Fruit fly (Drosophila melanogaster): ENCODE measurements around the gene CG3597.

Gene CG3597

dm6 chr2L:2364200-2364754 lies 7.0 kb downstream of the CG3597 start (continued):
- no peak for TF ChIP-seq CG8765 (GFP tag; IDR thresholded peaks at IDR 0.05)
- no peak for TF ChIP-seq CG7839 (tag; optimal IDR thresholded peaks at IDR 0.05)
- no peak for TF ChIP-seq CG11398 (GFP tag; optimal IDR thresholded peaks at IDR 0.05)
- TF ChIP-seq Bgb (GFP tag; IDR thresholded peaks at IDR 0.05; ENCODE audit: partially characterized antibody) = peak; percentile 49; the same call in 1 of the 2 replicates
- no peak for TF ChIP-seq sens-2 (GFP tag; IDR thresholded peaks at IDR 0.05)
- 0 out of 2 replicates have a peak, but pooled peaks have one; percentile 36 for TF ChIP-seq sna (GFP tag; IDR thresholded peaks at IDR 0.05; ENCODE audit: partially characterized antibody)
- TF ChIP-seq CG4707 (GFP tag; optimal IDR thresholded peaks at IDR 0.05) = peak; percentile 95
- no peak for TF ChIP-seq CG12236 (GFP tag; optimal IDR thresholded peaks at IDR 0.05)
- TF ChIP-seq CG6272 (GFP tag; IDR thresholded peaks at IDR 0.05) = no peak
- TF ChIP-seq fd102C (GFP tag; optimal IDR thresholded peaks at IDR 0.05) = no peak
- TF ChIP-seq CG13624 (GFP tag; optimal IDR thresholded peaks at IDR 0.05) = peak; percentile 19
- TF ChIP-seq salm (tag; optimal IDR thresholded peaks at IDR 0.05) = no peak
- TF ChIP-seq tup (GFP tag; optimal IDR thresholded peaks at IDR 0.05) = no peak
- TF ChIP-seq CG9437 (GFP tag; optimal IDR thresholded peaks at IDR 0.05) = no peak
- TF ChIP-seq pita (GFP tag; optimal IDR thresholded peaks at IDR 0.05) = no peak
- TF ChIP-seq CG8089 (GFP tag; optimal IDR thresholded peaks at IDR 0.05) = no peak
- TF ChIP-seq onecut (GFP tag; IDR thresholded peaks at IDR 0.05) = no peak
- no peak for TF ChIP-seq aop (GFP tag; IDR thresholded peaks at IDR 0.05)
- no peak for TF ChIP-seq CG4730 (GFP tag; IDR thresholded peaks at IDR 0.05)
- TF ChIP-seq CG13296 (GFP tag; optimal IDR thresholded peaks at IDR 0.05) = no peak
- TF ChIP-seq CG2120 (GFP tag; optimal IDR thresholded peaks at IDR 0.05) = no peak
- no peak for TF ChIP-seq org-1 (GFP tag; optimal IDR thresholded peaks at IDR 0.05)
- TF ChIP-seq lab (GFP tag; optimal IDR thresholded peaks at IDR 0.05) = peak; percentile 35
- no peak for TF ChIP-seq CG30403 (GFP tag; optimal IDR thresholded peaks at IDR 0.05)
- peak; percentile 53; the same call in 1 of the 3 replicates for TF ChIP-seq ken (GFP tag; IDR thresholded peaks at IDR 0.05)
- no peak for TF ChIP-seq gcm2 (GFP tag; optimal IDR thresholded peaks at IDR 0.05)
- TF ChIP-seq CG10274 (GFP tag; optimal IDR thresholded peaks at IDR 0.05) = no peak
- no peak for TF ChIP-seq B-H1 (GFP tag; IDR thresholded peaks at IDR 0.05)
- TF ChIP-seq gsb-n (tag; optimal IDR thresholded peaks at IDR 0.05) = no peak
- TF ChIP-seq Mrtf (GFP tag; IDR thresholded peaks at IDR 0.05) = no peak
- TF ChIP-seq HLHmδ (GFP tag; optimal IDR thresholded peaks at IDR 0.05) = no peak
- TF ChIP-seq BtbVII (GFP tag; optimal IDR thresholded peaks at IDR 0.05) = no peak
- TF ChIP-seq CG9609 (GFP tag; optimal IDR thresholded peaks at IDR 0.05) = no peak
- no peak for TF ChIP-seq chn (GFP tag; optimal IDR thresholded peaks at IDR 0.05)
- TF ChIP-seq Dp (GFP tag; optimal IDR thresholded peaks at IDR 0.05) = no peak
- no peak for TF ChIP-seq CG16863 (GFP tag; optimal IDR thresholded peaks at IDR 0.05)
- TF ChIP-seq NC2β (GFP tag; optimal IDR thresholded peaks at IDR 0.05) = no peak
- no peak for TF ChIP-seq CG2875 (GFP tag; optimal IDR thresholded peaks at IDR 0.05)
- no peak for TF ChIP-seq sqz (GFP tag; optimal IDR thresholded peaks at IDR 0.05)
- TF ChIP-seq lilli (GFP tag; optimal IDR thresholded peaks at IDR 0.05) = no peak
- no peak for TF ChIP-seq HmgZ (tag; optimal IDR thresholded peaks at IDR 0.05)
- no peak for TF ChIP-seq tio (GFP tag; optimal IDR thresholded peaks at IDR 0.05)
- peak; percentile 45; the same call in 1 of the 2 replicates for TF ChIP-seq CG32532 (GFP tag; IDR thresholded peaks at IDR 0.05)
- TF ChIP-seq CG5953 (GFP tag; IDR thresholded peaks at IDR 0.05) = no peak
- TF ChIP-seq HHEX (GFP tag; optimal IDR thresholded peaks at IDR 0.05) = no peak
- no peak for TF ChIP-seq CG4360 (GFP tag; IDR thresholded peaks at IDR 0.05)
- no peak for TF ChIP-seq sim (GFP tag; IDR thresholded peaks at IDR 0.05)
- TF ChIP-seq CG3281 (GFP tag; optimal IDR thresholded peaks at IDR 0.05) = no peak
- no peak for TF ChIP-seq hkb (optimal IDR thresholded peaks at IDR 0.05)
- peak; percentile 25; the same call in 1 of the 2 replicates for TF ChIP-seq hkb (GFP tag; IDR thresholded peaks at IDR 0.05)
- no peak for TF ChIP-seq CG33213 (GFP tag; optimal IDR thresholded peaks at IDR 0.05)
- TF ChIP-seq CG6175 (GFP tag; IDR thresholded peaks at IDR 0.05) = no peak; the same call in 2 of the 3 replicates
